Worm (Caenorhabditis elegans) whole organism, mixed stage, embryonic: ENCODE results near the gene pezo-1.

ENCODE experiments used
- bed-3 ChIP-seq: fragments of 200-800 bp; sonication (Bioruptor generic); optimal IDR thresholded peaks from 3 replicates; lab custom pipeline; 2018; ENCODE audit warnings: mild to moderate bottlenecking, missing genetic modification characterization, moderate library complexity, missing compliant biosample characterization
- elt-3 ChIP-seq: fragments of 150-350 bp; optimal IDR thresholded peaks from 2 replicates; lab custom pipeline; 2014; ENCODE audit warnings: missing biosample characterization, missing genetic modification characterization
- hlh-1 ChIP-seq: fragments of 150-350 bp; optimal IDR thresholded peaks from 2 replicates; lab custom pipeline; 2014; ENCODE audit warnings: missing biosample characterization, missing genetic modification reagents, missing genetic modification characterization
- lsy-2 ChIP-seq: fragments of 150-350 bp; optimal IDR thresholded peaks from 2 replicates; lab custom pipeline; 2014; ENCODE audit warnings: missing biosample characterization, missing genetic modification characterization
- mab-5 ChIP-seq: fragments of 150-350 bp; optimal IDR thresholded peaks from 2 replicates; lab custom pipeline; 2014; ENCODE audit warnings: missing biosample characterization, missing genetic modification characterization
- mep-1 ChIP-seq: fragments of 150-350 bp; optimal IDR thresholded peaks from 2 replicates; lab custom pipeline; 2017; ENCODE audit warnings: missing biosample characterization, missing genetic modification reagents, missing genetic modification characterization, inconsistent platforms
- nhr-2 ChIP-seq: fragments of 150-350 bp; optimal IDR thresholded peaks from 2 replicates; lab custom pipeline; 2014; ENCODE audit warnings: missing biosample characterization, missing genetic modification characterization
- nhr-76 ChIP-seq: sonication (generic microtip); optimal IDR thresholded peaks from 2 replicates; lab custom pipeline; 2017; ENCODE audit warnings: missing biosample characterization, missing genetic modification characterization
- snpc-4 ChIP-seq: fragments of 150-350 bp; optimal IDR thresholded peaks from 2 replicates; lab custom pipeline; 2014; ENCODE audit warnings: missing biosample characterization, missing genetic modification characterization
- sptf-1 ChIP-seq: sonication (generic microtip); optimal IDR thresholded peaks from 2 replicates; lab custom pipeline; 2017; ENCODE audit warnings: mild to moderate bottlenecking, missing genetic modification characterization, moderate library complexity, missing compliant biosample characterization
- unc-62 ChIP-seq: fragments of 150-350 bp; optimal IDR thresholded peaks from 2 replicates; lab custom pipeline; 2014; ENCODE audit warnings: missing biosample characterization, missing genetic modification reagents, missing genetic modification characterization
- ztf-11 ChIP-seq: fragments of 150-350 bp; optimal IDR thresholded peaks from 2 replicates; lab custom pipeline; 2014; ENCODE audit warnings: missing biosample characterization, missing genetic modification characterization

DNA sequence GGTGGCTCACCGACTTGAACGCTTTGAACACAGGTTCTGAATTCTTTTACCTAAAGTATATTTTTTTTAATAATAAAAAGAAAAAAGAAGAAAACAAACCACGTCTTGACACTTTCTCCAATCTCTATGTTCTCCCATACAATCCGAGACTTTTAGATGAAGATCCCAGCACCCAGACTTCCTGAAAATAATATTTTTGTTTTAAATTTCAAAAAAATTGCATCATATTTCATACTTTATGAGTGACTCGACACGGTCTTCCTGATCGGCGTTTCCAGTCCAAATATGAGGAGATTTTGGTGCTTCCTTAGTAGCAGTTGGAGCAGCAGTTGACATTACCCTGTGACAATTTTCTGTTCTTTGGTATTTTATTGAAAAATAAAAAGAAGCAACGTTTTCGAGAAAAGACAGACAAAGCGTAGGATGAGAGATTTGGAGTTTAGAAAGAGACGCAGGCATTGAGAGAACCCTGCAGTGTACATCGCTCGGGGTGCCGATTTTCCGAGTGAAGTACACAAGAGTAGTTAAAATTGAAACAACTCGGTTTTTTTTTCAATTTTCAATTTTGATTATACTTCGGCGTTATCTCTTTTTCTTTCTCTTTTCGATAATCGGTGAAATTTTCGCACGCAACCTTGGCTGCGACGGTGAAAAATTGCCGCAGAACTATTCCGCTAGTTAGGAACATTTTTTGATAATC, 30.6 kb downstream of the pezo-1 start, which contains the start of the genes coa-4 and T20D3.14:
- TF ChIP-seq mab-5 (tag; lab: Kevin White, UChicago) (no peak), hlh-1 (no peak), unc-62 (GFP tag; lab: Kevin White, UChicago) (no peak), ztf-11 (no peak), mep-1 (no peak), nhr-2 (tag; lab: Kevin White, UChicago) (no peak), snpc-4 (no peak), lsy-2 (tag; lab: Kevin White, UChicago) (no peak), elt-3 (no peak), sptf-1 (tag; lab: Kevin White, UChicago) (no peak), bed-3 (GFP tag; lab: Kevin White, UChicago) (no peak), nhr-76 (no peak)
